Worm (Caenorhabditis elegans) whole organism, L3 larva: ENCODE measurements around the gene fnta-1.

Source experiments
- R02D3.7 ChIP-seq: fragments of 150-350 bp; optimal IDR thresholded peaks from 2 replicates; lab custom pipeline; 2014; ENCODE audit warnings: missing biosample characterization, missing genetic modification characterization
- ama-1 ChIP-seq: fragments of 150-350 bp; optimal IDR thresholded peaks from 2 replicates; lab custom pipeline; 2018
- ceh-16 ChIP-seq: sonication (generic microtip); optimal IDR thresholded peaks from 2 replicates; lab custom pipeline; 2017; ENCODE audit warnings: missing biosample characterization, missing genetic modification characterization
- ceh-28 ChIP-seq: fragments of 150-350 bp; optimal IDR thresholded peaks from 2 replicates; lab custom pipeline; 2014; ENCODE audit warnings: missing biosample characterization, missing genetic modification reagents, missing genetic modification characterization
- ceh-82 ChIP-seq: fragments of 150-350 bp; optimal IDR thresholded peaks from 2 replicates; lab custom pipeline; 2014; ENCODE audit warnings: missing biosample characterization, missing genetic modification characterization
- ceh-9 ChIP-seq: sonication (generic microtip); optimal IDR thresholded peaks from 2 replicates; lab custom pipeline; 2018; ENCODE audit warnings: missing biosample characterization, missing genetic modification characterization
- daf-12 ChIP-seq: fragments of 150-350 bp; optimal IDR thresholded peaks from 2 replicates; lab custom pipeline; 2014; ENCODE audit warnings: missing biosample characterization, missing genetic modification reagents, missing genetic modification characterization
- egl-27 ChIP-seq: sonication (generic microtip); optimal IDR thresholded peaks from 4 replicates; lab custom pipeline; 2017; ENCODE audit warnings: missing biosample characterization, missing genetic modification reagents, missing genetic modification characterization
- elt-1 ChIP-seq: fragments of 150-350 bp; optimal IDR thresholded peaks from 2 replicates; lab custom pipeline; 2014; ENCODE audit warnings: missing biosample characterization, missing genetic modification characterization
- elt-2 ChIP-seq: sonication (generic microtip); optimal IDR thresholded peaks from 2 replicates; lab custom pipeline; 2016; ENCODE audit warnings: missing genetic modification reagents, mild to moderate bottlenecking, missing genetic modification characterization, missing compliant biosample characterization
- elt-3 ChIP-seq, 3 experiments: fragments of 150-350 bp in 1 of 3; sonication (generic microtip) in 2 of 3; optimal IDR thresholded peaks; 2 replicates in 2 of 3; 4 replicates in 1 of 3; lab custom pipeline; 2014 to 2017; ENCODE audit warnings: missing biosample characterization in 3 of 3, missing genetic modification characterization in 3 of 3
- eor-1 ChIP-seq, 2 experiments: fragments of 150-350 bp; optimal IDR thresholded peaks; 2 replicates each; lab custom pipeline; 2014 to 2018; ENCODE audit warnings: missing biosample characterization in 2 of 2, missing genetic modification characterization in 2 of 2
- fkh-10 ChIP-seq: sonication (generic microtip); optimal IDR thresholded peaks from 2 replicates; lab custom pipeline; 2017; ENCODE audit warnings: missing biosample characterization, missing genetic modification reagents, missing genetic modification characterization
- fkh-2 ChIP-seq: fragments of 150-350 bp; optimal IDR thresholded peaks from 2 replicates; lab custom pipeline; 2014; ENCODE audit warnings: missing biosample characterization, missing genetic modification reagents, missing genetic modification characterization
- fos-1 ChIP-seq: fragments of 150-350 bp; optimal IDR thresholded peaks from 2 replicates; lab custom pipeline; 2014; ENCODE audit warnings: missing biosample characterization, missing genetic modification characterization
- hmg-11 ChIP-seq: sonication (generic microtip); optimal IDR thresholded peaks from 2 replicates; lab custom pipeline; 2016; ENCODE audit warnings: missing genetic modification characterization, missing compliant biosample characterization
- lin-15B ChIP-seq: fragments of 150-350 bp; optimal IDR thresholded peaks from 2 replicates; lab custom pipeline; 2014; ENCODE audit warnings: missing biosample characterization, missing genetic modification characterization
- lsy-12 ChIP-seq: sonication (generic microtip); optimal IDR thresholded peaks from 2 replicates; lab custom pipeline; 2016; ENCODE audit warnings: mild to moderate bottlenecking, missing genetic modification characterization, missing compliant biosample characterization
- mdl-1 ChIP-seq: fragments of 150-350 bp; optimal IDR thresholded peaks from 2 replicates; lab custom pipeline; 2014; ENCODE audit warnings: missing biosample characterization, missing genetic modification characterization
- mml-1 ChIP-seq: fragments of 150-350 bp; sonication (generic microtip); optimal IDR thresholded peaks from 3 replicates; lab custom pipeline; 2014; ENCODE audit warnings: missing biosample characterization, missing genetic modification characterization
- nfya-1 ChIP-seq: sonication (generic microtip); optimal IDR thresholded peaks from 2 replicates; lab custom pipeline; 2017; ENCODE audit warnings: missing genetic modification characterization, mild to moderate bottlenecking, missing compliant biosample characterization, antibody characterized with exemption, moderate library complexity; ENCODE audit not compliant: insufficient read depth
- nhr-11 ChIP-seq: fragments of 150-350 bp; optimal IDR thresholded peaks from 2 replicates; lab custom pipeline; 2014; ENCODE audit warnings: missing biosample characterization, missing genetic modification characterization
- nhr-23 ChIP-seq: fragments of 150-350 bp; optimal IDR thresholded peaks from 2 replicates; lab custom pipeline; 2014; ENCODE audit warnings: missing biosample characterization, missing genetic modification reagents, missing genetic modification characterization
- nhr-237 ChIP-seq: fragments of 150-350 bp; optimal IDR thresholded peaks from 2 replicates; lab custom pipeline; 2014; ENCODE audit warnings: missing biosample characterization, missing genetic modification characterization
- nhr-25 ChIP-seq: sonication (generic microtip); optimal IDR thresholded peaks from 2 replicates; lab custom pipeline; 2017; ENCODE audit warnings: missing biosample characterization, missing genetic modification characterization
- nhr-43 ChIP-seq: sonication (generic microtip); optimal IDR thresholded peaks from 2 replicates; lab custom pipeline; 2016; ENCODE audit warnings: mild to moderate bottlenecking, missing genetic modification characterization, missing compliant biosample characterization; ENCODE audit not compliant: poor library complexity, severe bottlenecking
- nhr-67 ChIP-seq: fragments of 150-350 bp; optimal IDR thresholded peaks from 2 replicates; lab custom pipeline; 2014; ENCODE audit warnings: missing biosample characterization, missing genetic modification characterization
- nhr-77 ChIP-seq: fragments of 150-350 bp; optimal IDR thresholded peaks from 2 replicates; lab custom pipeline; 2014; ENCODE audit warnings: missing biosample characterization, missing genetic modification characterization
- pha-4 ChIP-seq: fragments of 150-350 bp; optimal IDR thresholded peaks from 2 replicates; lab custom pipeline; 2014; ENCODE audit warnings: missing biosample characterization, missing genetic modification reagents, missing genetic modification characterization
- pqm-1 ChIP-seq: fragments of 150-350 bp; optimal IDR thresholded peaks from 2 replicates; lab custom pipeline; 2017; ENCODE audit warnings: missing biosample characterization, missing genetic modification characterization, inconsistent platforms
- snpc-4 ChIP-seq: fragments of 150-350 bp; optimal IDR thresholded peaks from 2 replicates; lab custom pipeline; 2014; ENCODE audit warnings: missing biosample characterization, missing genetic modification characterization
- tbx-2 ChIP-seq: sonication (generic microtip); optimal IDR thresholded peaks from 2 replicates; lab custom pipeline; 2016; ENCODE audit warnings: mild to moderate bottlenecking, missing genetic modification characterization, missing compliant biosample characterization
- unc-39 ChIP-seq: sonication (generic microtip); optimal IDR thresholded peaks from 4 replicates; lab custom pipeline; 2017; ENCODE audit warnings: missing biosample characterization, missing genetic modification characterization
- unc-62 ChIP-seq: fragments of 150-350 bp; sonication (generic microtip); optimal IDR thresholded peaks from 4 replicates; lab custom pipeline; 2014; ENCODE audit warnings: missing biosample characterization, missing genetic modification reagents, missing genetic modification characterization
- ztf-11 ChIP-seq: fragments of 150-350 bp; optimal IDR thresholded peaks from 2 replicates; lab custom pipeline; 2014; ENCODE audit warnings: missing biosample characterization, missing genetic modification characterization
- ztf-4 ChIP-seq: fragments of 150-350 bp; optimal IDR thresholded peaks from 2 replicates; lab custom pipeline; 2014; ENCODE audit warnings: missing biosample characterization, missing genetic modification characterization

Gene fnta-1

DNA sequence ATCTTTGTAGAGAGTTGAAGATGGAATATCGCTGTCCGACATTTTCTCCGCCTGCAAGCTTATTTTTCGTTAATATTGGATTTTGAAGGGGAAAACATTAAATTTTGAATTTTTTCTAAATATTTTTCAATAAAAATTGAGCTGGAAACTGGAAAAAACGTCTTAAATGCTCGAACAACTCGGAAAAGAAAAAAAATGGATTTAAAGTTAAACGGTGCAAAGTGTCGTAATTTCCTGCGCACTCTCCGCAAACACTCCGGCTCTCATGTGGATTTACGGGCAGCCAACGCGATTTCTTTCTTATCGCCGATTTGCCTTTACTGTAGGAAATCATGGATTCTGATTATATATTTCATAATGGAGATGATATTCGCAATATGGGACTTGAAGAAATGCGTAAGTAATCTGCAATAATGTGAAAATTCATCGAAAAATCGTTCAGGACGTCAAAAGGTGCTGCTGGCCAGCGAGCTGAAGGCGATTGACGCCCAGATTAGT is at the start of gene fnta-1, which contains the start of gene cogc-8:
fnta-1 (minus strand) TSS at position 51 of the 498 bp plus-strand sequence.
cogc-8 (plus strand) TSS at position 195 of the 498 bp plus-strand sequence.
- TF ChIP-seq ceh-82: no peak
- TF ChIP-seq nfya-1 (tag; lab: Kevin White, UChicago): peak; percentile 48
- TF ChIP-seq eor-1 (tag; optimal IDR thresholded peaks at IDR 0.05; lab: Kevin White, UChicago): no peak
- no peak for TF ChIP-seq mml-1 (tag; lab: Kevin White, UChicago)
- no peak for TF ChIP-seq nhr-77 (tag; lab: Kevin White, UChicago)
- TF ChIP-seq elt-1 (tag; lab: Kevin White, UChicago): no peak
- TF ChIP-seq ceh-28 (tag; lab: Kevin White, UChicago): no peak
- TF ChIP-seq pqm-1 (tag; lab: Kevin White, UChicago): no peak
- TF ChIP-seq snpc-4 (tag; lab: Kevin White, UChicago): no peak
- TF ChIP-seq ztf-11 (tag; lab: Kevin White, UChicago): no peak
- no peak for TF ChIP-seq ceh-9 (tag; lab: Kevin White, UChicago)
- peak; percentile 29 for TF ChIP-seq hmg-11 (tag; lab: Kevin White, UChicago)
- no peak for TF ChIP-seq nhr-11 (tag; lab: Kevin White, UChicago)
- no peak for TF ChIP-seq nhr-237 (tag; lab: Kevin White, UChicago)
- TF ChIP-seq egl-27 (tag; lab: Kevin White, UChicago): no peak
- no peak for TF ChIP-seq unc-39
- peak; percentile 14 for TF ChIP-seq elt-2
- TF ChIP-seq nhr-23 (tag; lab: Kevin White, UChicago): no peak
- TF ChIP-seq ztf-4: no peak
- peak; percentile 41 for TF ChIP-seq lin-15B (tag; lab: Kevin White, UChicago)
- TF ChIP-seq lsy-12 (tag; lab: Kevin White, UChicago): no peak
- TF ChIP-seq R02D3.7: no peak
- TF ChIP-seq nhr-43: no peak
- no peak for TF ChIP-seq unc-62 (GFP tag; lab: Kevin White, UChicago)
- TF ChIP-seq nhr-67 (tag; lab: Kevin White, UChicago): no peak
- no peak for TF ChIP-seq fkh-2
- TF ChIP-seq daf-12: no peak
- TF ChIP-seq fos-1 (tag; lab: Kevin White, UChicago): no peak
- TF ChIP-seq ceh-16: no peak
- no peak for TF ChIP-seq tbx-2 (tag; lab: Kevin White, UChicago)

DNA sequence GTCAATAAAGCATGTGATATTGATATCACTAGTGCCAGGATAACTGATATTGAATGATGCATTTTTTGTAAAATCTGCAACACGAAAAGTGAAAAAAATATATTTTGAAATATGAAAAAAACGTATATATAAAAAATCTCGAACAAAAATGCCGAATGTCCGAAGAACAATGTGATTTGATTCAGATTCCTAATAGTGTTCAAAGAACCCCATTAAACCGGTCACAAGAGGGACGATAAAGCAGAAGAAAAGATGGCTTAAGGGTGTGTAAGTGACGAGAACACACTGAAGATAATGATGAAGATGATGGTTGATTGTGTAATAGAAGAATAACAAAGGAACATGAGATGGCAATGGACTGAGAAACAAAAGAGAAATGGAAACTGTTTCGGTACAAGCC is 47.9 kb upstream of the fnta-1 start, which contains the start of gene T21D12.14:
T21D12.14 (minus strand) TSS at position 101 of the 400 bp plus-strand sequence.
- TF ChIP-seq nhr-67 (tag; lab: Kevin White, UChicago) (no peak), ceh-82 (no peak), nhr-43 (no peak), nhr-25 (tag; lab: Kevin White, UChicago) (peak; percentile 1)

DNA sequence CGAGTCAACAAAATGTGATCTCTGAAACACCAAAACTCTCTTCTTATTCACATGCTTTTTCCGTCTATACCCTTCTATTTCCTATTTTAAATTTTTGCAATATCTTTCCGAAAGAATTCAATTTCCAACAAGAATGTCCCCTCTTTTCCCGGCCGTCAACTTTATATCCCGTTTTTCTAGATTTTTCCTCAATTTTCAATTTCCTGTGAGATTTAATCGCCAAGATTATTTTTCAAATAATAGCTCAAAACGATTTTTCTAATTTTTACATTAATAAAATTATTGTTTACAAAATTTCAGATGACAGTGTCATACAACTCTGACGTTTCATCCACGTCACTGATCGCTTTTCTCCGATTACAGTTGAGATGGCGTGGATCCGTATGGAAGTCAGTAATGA is 43.2 kb upstream of the fnta-1 start, which contains the start of gene best-19:
best-19 (plus strand) TSS at position 301 of the 400 bp plus-strand sequence.
- no peak for TF ChIP-seq ama-1
- no peak for TF ChIP-seq elt-3 (tag; optimal IDR thresholded peaks at IDR 0.05; lab: Kevin White, UChicago)
- no peak for TF ChIP-seq nhr-67 (tag; lab: Kevin White, UChicago)
- TF ChIP-seq fkh-10: peak; percentile 41

DNA sequence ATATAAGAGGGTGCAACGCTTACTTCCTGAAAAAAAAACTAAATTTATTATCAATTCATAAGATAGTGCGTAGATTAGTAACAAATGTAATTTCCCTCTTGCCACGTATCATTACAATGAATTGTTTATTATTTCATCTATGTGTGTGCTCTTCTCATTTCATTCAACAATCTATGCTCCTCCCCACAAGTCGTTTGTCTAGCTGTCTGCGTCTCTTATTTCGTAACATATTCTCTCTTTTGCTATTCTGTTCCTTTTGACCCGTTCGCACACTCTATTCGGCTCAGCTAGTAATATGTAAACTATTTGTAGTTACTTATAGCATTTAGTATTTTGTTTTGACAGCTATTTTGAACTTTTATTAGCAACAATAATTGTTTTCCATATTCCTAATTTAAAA is 41.9 kb upstream of the fnta-1 start:
- TF ChIP-seq nhr-67 (tag; lab: Kevin White, UChicago): no peak
- no peak for TF ChIP-seq ztf-4
- no peak for TF ChIP-seq ceh-16
- TF ChIP-seq mdl-1 (tag; lab: Kevin White, UChicago): no peak
- TF ChIP-seq unc-62 (GFP tag; lab: Kevin White, UChicago): no peak
- TF ChIP-seq lin-15B (tag; lab: Kevin White, UChicago): no peak
- TF ChIP-seq pha-4 (tag; lab: Kevin White, UChicago): peak; percentile 35
- no peak for TF ChIP-seq elt-1 (tag; lab: Kevin White, UChicago)

DNA sequence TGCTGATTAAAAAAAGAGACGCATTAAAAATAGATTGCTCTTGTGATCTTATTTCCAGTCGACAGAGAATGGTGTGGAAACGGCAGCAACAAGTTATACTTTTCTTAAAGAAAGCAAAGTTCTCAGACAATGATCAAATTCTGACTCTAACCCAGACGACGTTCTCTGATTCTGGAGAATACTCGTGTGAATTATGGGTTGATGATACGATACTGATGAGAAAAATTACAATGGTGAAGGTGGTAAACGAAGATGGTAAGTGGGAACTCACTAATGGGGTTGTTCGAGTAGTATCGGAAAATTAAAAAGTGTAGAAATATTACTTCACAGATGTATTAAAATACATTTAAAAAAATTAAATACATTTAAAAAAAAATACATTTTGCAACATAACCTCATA is 38.2 kb upstream of the fnta-1 start:
- no peak for TF ChIP-seq elt-3 (tag; optimal IDR thresholded peaks at IDR 0.05; lab: Kevin White, UChicago)
